Fruit fly (Drosophila melanogaster) whole organism, embryonic: ENCODE measurements around the gene Son.
A peak's percentile ranks its signal among the peaks of the same experiment; 100 is the strongest.

ENCODE experiments used
- ATbp ChIP-seq: fragments of 200-800 bp; sonication (Bioruptor generic); optimal IDR thresholded peaks from 2 replicates; lab custom pipeline; 2017; ENCODE audit warnings: missing biosample characterization, mild to moderate bottlenecking, missing genetic modification characterization, missing genetic modification reagents
- CG12391 ChIP-seq: fragments of 200-800 bp; sonication (Bioruptor generic); optimal IDR thresholded peaks from 3 replicates; lab custom pipeline; 2018; ENCODE audit warnings: missing biosample characterization, mild to moderate bottlenecking, missing genetic modification characterization, moderate library complexity
- CG13424 ChIP-seq: fragments of 200-800 bp; sonication (Bioruptor generic); optimal IDR thresholded peaks from 2 replicates; lab custom pipeline; 2019; ENCODE audit warnings: missing biosample characterization, mild to moderate bottlenecking, missing genetic modification characterization, moderate library complexity
- CG17186 ChIP-seq: fragments of 200-800 bp; sonication (Bioruptor generic); optimal IDR thresholded peaks from 3 replicates; lab custom pipeline; 2017; ENCODE audit warnings: missing biosample characterization, missing genetic modification reagents, missing genetic modification characterization
- CG17912 ChIP-seq: fragments of 200-800 bp; sonication (Bioruptor generic); optimal IDR thresholded peaks from 2 replicates; lab custom pipeline; 2018; ENCODE audit warnings: missing biosample characterization, mild to moderate bottlenecking, missing genetic modification characterization
- CG4404 ChIP-seq: fragments of 200-800 bp; sonication (Bioruptor generic); IDR thresholded peaks from 2 replicates; pipeline ENCODE4 v1.3.6; 2022; ENCODE audit warnings: missing biosample characterization, missing genetic modification characterization
- CG6272 ChIP-seq: fragments of 200-800 bp; sonication (Bioruptor generic); IDR thresholded peaks from 2 replicates; pipeline ENCODE4 v1.3.6; 2022; ENCODE audit warnings: missing biosample characterization, missing genetic modification characterization
- CG6689 ChIP-seq: fragments of 200-800 bp; sonication (Bioruptor generic); IDR thresholded peaks from 2 replicates; pipeline ENCODE4 v1.3.6; 2022; ENCODE audit warnings: missing biosample characterization, missing genetic modification characterization
- CG7556 ChIP-seq: fragments of 200-800 bp; sonication (Bioruptor generic); optimal IDR thresholded peaks from 2 replicates; lab custom pipeline; 2017; ENCODE audit warnings: missing biosample characterization, mild to moderate bottlenecking, missing genetic modification characterization
- CG9215 ChIP-seq: fragments of 200-800 bp; sonication (Bioruptor generic); IDR thresholded peaks from 2 replicates; pipeline ENCODE4 v1.3.6; 2022; ENCODE audit warnings: missing biosample characterization, missing genetic modification characterization
- CoRest ChIP-seq: fragments of 200-800 bp; sonication (Bioruptor generic); optimal IDR thresholded peaks from 3 replicates; lab custom pipeline; 2018; ENCODE audit warnings: missing biosample characterization, mild to moderate bottlenecking, missing genetic modification characterization, moderate library complexity
- ERR ChIP-seq: fragments of 200-800 bp; sonication (Bioruptor generic); optimal IDR thresholded peaks from 2 replicates; lab custom pipeline; 2016; ENCODE audit warnings: missing biosample characterization, missing genetic modification characterization
- Eip74EF ChIP-seq, 2 experiments: fragments of 200-800 bp in 1 of 2; fragments of >200 bp in 1 of 2; sonication (Bioruptor generic) in 1 of 2; optimal IDR thresholded peaks; 2 replicates each; lab custom pipeline; 2017 to 2019; ENCODE audit warnings: missing biosample characterization in 2 of 2, missing genetic modification characterization in 2 of 2, mild to moderate bottlenecking in 1 of 2, moderate library complexity in 1 of 2
- Hand ChIP-seq: fragments of 200-800 bp; sonication (Bioruptor generic); optimal IDR thresholded peaks from 2 replicates; lab custom pipeline; 2017; ENCODE audit warnings: mild to moderate bottlenecking, missing biosample characterization, missing genetic modification reagents, missing genetic modification characterization
- MTF-1 ChIP-seq: fragments of 200-800 bp; sonication (Bioruptor generic); optimal IDR thresholded peaks from 2 replicates; lab custom pipeline; 2018; ENCODE audit warnings: missing biosample characterization, mild to moderate bottlenecking, missing genetic modification characterization, borderline replicate concordance
- Mad ChIP-seq: fragments of 200-800 bp; sonication (Bioruptor generic); optimal IDR thresholded peaks from 2 replicates; lab custom pipeline; 2016; ENCODE audit warnings: missing biosample characterization, missing genetic modification characterization
- Med ChIP-seq: fragments of 200-800 bp; sonication (Bioruptor generic); peaks from one replicate; lab custom pipeline; 2016; ENCODE audit warnings: missing biosample characterization, missing genetic modification characterization, mild to moderate bottlenecking, inconsistent platforms, moderate library complexity
- Neu2 ChIP-seq: fragments of 200-800 bp; sonication (Bioruptor generic); optimal IDR thresholded peaks from 3 replicates; lab custom pipeline; 2016; ENCODE audit warnings: missing biosample characterization, missing genetic modification characterization, borderline replicate concordance
- Nf-YA ChIP-seq: fragments of 200-800 bp; sonication (Bioruptor generic); IDR thresholded peaks from 2 replicates; pipeline ENCODE4 v1.3.6; 2022; ENCODE audit warnings: missing biosample characterization, missing genetic modification characterization
- Pdp1 ChIP-seq, 2 experiments: fragments of 200-800 bp; sonication (Bioruptor generic); optimal IDR thresholded peaks; 3 replicates each; lab custom pipeline; 2016; ENCODE audit warnings: missing biosample characterization in 2 of 2, missing genetic modification characterization in 2 of 2, mild to moderate bottlenecking in 1 of 2, moderate library complexity in 1 of 2
- Poxn ChIP-seq: fragments of 200-800 bp; sonication (Bioruptor generic); IDR thresholded peaks from 2 replicates; pipeline ENCODE4 v1.3.6; 2022; ENCODE audit warnings: missing biosample characterization, missing genetic modification characterization
- YL-1 ChIP-seq: fragments of 200-800 bp; sonication (Bioruptor generic); optimal IDR thresholded peaks from 3 replicates; lab custom pipeline; 2017; ENCODE audit warnings: missing biosample characterization, mild to moderate bottlenecking, missing genetic modification characterization
- bbx ChIP-seq: fragments of 200-800 bp; sonication (Bioruptor generic); IDR thresholded peaks from 2 replicates; pipeline ENCODE4 v1.3.6; 2022; ENCODE audit warnings: missing biosample characterization, missing genetic modification characterization; ENCODE audit not compliant: partially characterized antibody
- chinmo ChIP-seq: fragments of 200-800 bp; sonication (Bioruptor generic); IDR thresholded peaks from 4 replicates; pipeline ENCODE4 v1.3.6; 2022; ENCODE audit warnings: missing biosample characterization, missing genetic modification characterization; ENCODE audit not compliant: partially characterized antibody
- chm ChIP-seq: fragments of 200-800 bp; sonication (Bioruptor generic); IDR thresholded peaks from 2 replicates; pipeline ENCODE4 v1.3.6; 2022; ENCODE audit warnings: missing biosample characterization, missing genetic modification characterization
- ci ChIP-seq: fragments of 200-800 bp; sonication (Bioruptor generic); IDR thresholded peaks from 3 replicates; pipeline ENCODE4 v1.3.6; 2022; ENCODE audit warnings: missing biosample characterization, missing genetic modification characterization
- croc ChIP-seq: fragments of 200-800 bp; sonication (Bioruptor generic); conservative IDR thresholded peaks from 3 replicates; pipeline ENCODE4 v1.3.6; 2022; ENCODE audit warnings: missing biosample characterization, missing genetic modification characterization
- dimm ChIP-seq: fragments of 200-800 bp; sonication (Bioruptor generic); IDR thresholded peaks from 2 replicates; pipeline ENCODE4 v1.3.6; 2022; ENCODE audit warnings: missing biosample characterization, missing genetic modification characterization
- en ChIP-seq: fragments of 200-800 bp; sonication (Bioruptor generic); optimal IDR thresholded peaks from 2 replicates; lab custom pipeline; 2016; ENCODE audit warnings: missing biosample characterization, missing genetic modification characterization
- ewg ChIP-seq: fragments of 200-800 bp; sonication (Bioruptor generic); optimal IDR thresholded peaks from 3 replicates; lab custom pipeline; 2017; ENCODE audit warnings: mild to moderate bottlenecking, missing biosample characterization, missing genetic modification reagents, missing genetic modification characterization
- gem ChIP-seq: fragments of 200-800 bp; sonication (Bioruptor generic); optimal IDR thresholded peaks from 2 replicates; lab custom pipeline; 2019; ENCODE audit warnings: missing biosample characterization, mild to moderate bottlenecking, missing genetic modification characterization, moderate library complexity
- ind ChIP-seq: fragments of 200-800 bp; sonication (Bioruptor generic); optimal IDR thresholded peaks from 3 replicates; lab custom pipeline; 2016; ENCODE audit warnings: missing biosample characterization, missing genetic modification characterization
- kah ChIP-seq: fragments of 200-800 bp; sonication (Bioruptor generic); optimal IDR thresholded peaks from 2 replicates; lab custom pipeline; 2018; ENCODE audit warnings: missing biosample characterization, mild to moderate bottlenecking, missing genetic modification characterization
- kni ChIP-seq: fragments of 200-800 bp; sonication (Bioruptor generic); optimal IDR thresholded peaks from 3 replicates; lab custom pipeline; 2017; ENCODE audit warnings: mild to moderate bottlenecking, missing biosample characterization, missing genetic modification reagents, missing genetic modification characterization
- knrl ChIP-seq: fragments of 200-800 bp; sonication (Bioruptor generic); IDR thresholded peaks from 3 replicates; pipeline ENCODE4 v1.3.6; 2022; ENCODE audit warnings: missing biosample characterization, missing genetic modification characterization; ENCODE audit not compliant: partially characterized antibody
- mirr ChIP-seq: fragments of 200-800 bp; sonication (Bioruptor generic); optimal IDR thresholded peaks from 3 replicates; lab custom pipeline; 2018; ENCODE audit warnings: missing biosample characterization, mild to moderate bottlenecking, missing genetic modification characterization
- nerfin-2 ChIP-seq: fragments of 200-800 bp; sonication (Bioruptor generic); IDR thresholded peaks from 2 replicates; pipeline ENCODE4 v1.3.6; 2022; ENCODE audit warnings: missing biosample characterization, missing genetic modification characterization; ENCODE audit not compliant: partially characterized antibody
- otp ChIP-seq: fragments of 200-800 bp; sonication (Bioruptor generic); IDR thresholded peaks from 3 replicates; pipeline ENCODE4, ENCODE4 v1.3.6; 2022; ENCODE audit warnings: missing biosample characterization, missing genetic modification characterization
- p53 ChIP-seq: fragments of 200-800 bp; sonication (Bioruptor generic); optimal IDR thresholded peaks from 2 replicates; lab custom pipeline; 2016; ENCODE audit warnings: missing biosample characterization, missing genetic modification characterization
- run ChIP-seq: fragments of 200-800 bp; sonication (Bioruptor generic); optimal IDR thresholded peaks from 3 replicates; lab custom pipeline; 2018; ENCODE audit warnings: missing biosample characterization, mild to moderate bottlenecking, missing genetic modification characterization
- sima ChIP-seq: fragments of 200-800 bp; sonication (Bioruptor generic); optimal IDR thresholded peaks from 2 replicates; lab custom pipeline; 2016; ENCODE audit warnings: missing biosample characterization, missing genetic modification characterization
- sna ChIP-seq: fragments of 200-800 bp; sonication (Bioruptor generic); IDR thresholded peaks from 2 replicates; pipeline ENCODE4 v1.3.6; 2022; ENCODE audit warnings: missing biosample characterization, missing genetic modification characterization; ENCODE audit not compliant: partially characterized antibody
- tup ChIP-seq: fragments of 200-800 bp; sonication (Bioruptor generic); optimal IDR thresholded peaks from 2 replicates; lab custom pipeline; 2016; ENCODE audit warnings: missing biosample characterization, mild to moderate bottlenecking, missing genetic modification characterization, moderate library complexity
- vvl ChIP-seq: fragments of 200-800 bp; sonication (Bioruptor generic); IDR thresholded peaks from 2 replicates; pipeline ENCODE4 v1.3.6; 2022; ENCODE audit warnings: missing biosample characterization, missing genetic modification characterization

Gene Son

DNA sequence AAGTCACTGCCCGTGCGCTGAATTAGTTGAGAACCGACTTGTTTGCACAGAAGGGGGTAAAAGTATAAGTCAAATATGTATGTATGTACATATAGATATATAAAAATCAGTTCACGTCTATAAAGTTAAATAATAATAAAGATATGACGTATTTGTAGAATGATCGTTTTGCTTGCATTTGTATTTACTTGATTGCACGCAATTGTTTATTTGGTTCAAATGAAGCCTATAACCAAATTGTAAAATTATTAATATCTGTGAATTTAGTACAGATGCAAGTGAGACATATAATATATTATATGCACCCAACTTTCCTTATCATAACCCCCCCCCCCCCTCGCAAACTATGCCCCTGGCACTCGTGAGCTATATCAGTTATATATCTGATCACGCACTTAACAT lies 22.7 kb downstream of the Son start (continued):
- TF ChIP-seq Poxn (GFP tag; lab: Robert Waterston, UW) (no peak), CG6689 (peak; percentile 35; the same call in 1 of the 2 replicates), sima (GFP tag; lab: Kevin White, UChicago) (no peak), ind (GFP tag; lab: Kevin White, UChicago) (peak; percentile 27)

DNA sequence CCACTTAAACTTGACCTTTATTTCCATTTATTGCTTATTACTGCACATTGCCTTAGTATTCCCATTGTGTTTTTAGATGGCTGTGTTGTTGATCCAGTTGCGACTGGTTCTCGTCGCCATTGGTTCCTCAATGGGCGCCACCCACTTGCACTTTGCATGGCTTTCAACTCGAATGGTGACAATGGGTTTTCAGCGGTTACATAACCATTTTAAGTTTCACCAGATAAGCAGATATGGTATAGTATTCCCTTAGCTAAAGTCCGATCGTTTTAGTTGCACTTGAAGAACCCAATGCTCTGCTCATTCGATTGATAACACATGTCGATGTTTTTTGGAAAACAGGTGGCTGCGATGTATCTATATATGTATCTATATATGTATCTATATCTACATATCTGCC lies 24.1 kb downstream of the Son start:
- TF ChIP-seq tup (GFP tag; lab: Kevin White, UChicago) = no peak
- 0 out of 4 replicates have a peak, but pooled peaks have one; percentile 62 for TF ChIP-seq chinmo
- peak; percentile 18 for TF ChIP-seq gem (tag; lab: Kevin White, UChicago)
- no peak for TF ChIP-seq ewg (GFP tag; lab: Kevin White, UChicago)
- TF ChIP-seq bbx (GFP tag; lab: Robert Waterston, UW) = no peak
- TF ChIP-seq chm (GFP tag; lab: Robert Waterston, UW) = 0 out of 2 replicates have a peak, but pooled peaks have one; percentile 17
- no peak for TF ChIP-seq knrl (GFP tag; lab: Robert Waterston, UW)
- peak in 1 of 2 experiments; percentile 90 for TF ChIP-seq Pdp1 (GFP tag; optimal IDR thresholded peaks at IDR 0.05; lab: Kevin White, UChicago)
- TF ChIP-seq CoRest = no peak
- TF ChIP-seq CG12391 (tag; lab: Kevin White, UChicago) = no peak
- TF ChIP-seq MTF-1 (GFP tag; lab: Kevin White, UChicago) = no peak
- TF ChIP-seq CG6272 (GFP tag; lab: Robert Waterston, UW) = no peak
- TF ChIP-seq CG17186 = no peak
- TF ChIP-seq kah = peak; percentile 77
- TF ChIP-seq croc (GFP tag; lab: Robert Waterston, UW) = no peak
- no peak for TF ChIP-seq Nf-YA (GFP tag; lab: Robert Waterston, UW)
- peak; percentile 29 for TF ChIP-seq Med
- TF ChIP-seq, all 482 proteins: peak for 6

DNA sequence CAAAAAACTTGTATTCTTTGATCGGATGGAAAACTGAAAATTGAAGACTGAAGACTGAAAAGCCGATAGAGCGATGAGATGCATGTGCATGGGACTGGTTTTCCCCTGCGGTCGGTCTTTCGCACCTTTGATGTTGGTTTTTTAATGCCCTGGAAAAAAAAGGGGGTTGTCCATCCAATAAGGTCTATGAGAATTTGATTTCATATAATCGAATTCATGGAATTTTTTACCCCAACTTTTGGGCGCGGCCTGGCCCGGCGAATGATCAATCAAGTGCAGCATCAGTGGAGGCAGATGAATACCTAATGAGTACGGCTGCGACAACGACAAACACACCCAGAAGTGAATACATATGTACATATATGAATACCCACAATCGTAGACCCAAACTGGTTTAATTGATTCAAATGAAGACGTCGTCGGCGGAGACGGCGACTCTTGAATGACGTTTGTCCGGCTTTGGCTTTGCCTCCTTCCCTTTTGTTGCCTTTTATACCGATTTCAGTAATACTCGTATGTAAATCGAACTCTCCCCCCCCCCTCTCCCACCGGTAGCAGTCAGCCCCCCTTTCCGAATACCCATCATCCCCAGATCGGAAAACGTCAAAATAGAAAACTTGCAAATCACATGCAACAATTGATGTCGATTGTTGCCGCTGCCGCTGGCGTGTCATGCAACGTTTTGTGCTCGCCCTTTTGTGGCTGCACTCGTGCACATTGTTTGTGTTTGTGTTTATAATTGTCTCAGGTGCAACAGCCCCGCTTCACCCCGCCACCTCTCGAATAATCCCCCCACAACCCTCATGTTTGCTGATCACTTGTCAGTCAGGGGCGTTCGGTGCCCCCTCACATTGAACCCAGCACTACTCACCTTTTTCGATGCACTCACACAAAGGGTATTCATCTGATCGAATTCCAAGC lies 25.4 kb downstream of the Son start:
- TF ChIP-seq Hand (GFP tag; lab: Kevin White, UChicago) (no peak), YL-1 (GFP tag; lab: Kevin White, UChicago) (no peak), run (tag; lab: Kevin White, UChicago) (no peak), CG17912 (no peak), vvl (peak; percentile 77), CG13424 (tag; lab: Kevin White, UChicago) (no peak), dimm (GFP tag; lab: Robert Waterston, UW) (no peak), en (GFP tag; lab: Kevin White, UChicago) (no peak), CG7556 (no peak), croc (GFP tag; lab: Robert Waterston, UW) (no peak), CG9215 (no peak), kni (peak; percentile 93), mirr (GFP tag; lab: Kevin White, UChicago) (no peak), CG4404 (GFP tag; lab: Robert Waterston, UW) (no peak), nerfin-2 (GFP tag; lab: Robert Waterston, UW) (no peak), sna (GFP tag; lab: Robert Waterston, UW) (no peak), otp (peak; percentile 40; the same call in 1 of the 3 replicates), ATbp (GFP tag; lab: Kevin White, UChicago) (peak; percentile 22), chinmo (peak; percentile 75; the same call in 1 of the 4 replicates), ci (peak; percentile 56; the same call in 2 of the 3 replicates), p53 (GFP tag; lab: Kevin White, UChicago) (no peak), Mad (GFP tag; lab: Kevin White, UChicago) (no peak), Neu2 (GFP tag; lab: Kevin White, UChicago) (no peak), Eip74EF (GFP tag; optimal IDR thresholded peaks at IDR 0.05; lab: Kevin White, UChicago) (peak in 1 of 2 experiments; percentile 7), ERR (GFP tag; lab: Kevin White, UChicago) (no peak)
